Fruit fly (Drosophila melanogaster) whole organism, adult: ENCODE measurements around the gene CG14395.
A peak's percentile ranks its signal among the peaks of the same experiment; 100 is the strongest.

Experiments used
- CG11617 ChIP-seq: fragments of 200-800 bp; sonication (Bioruptor generic); optimal IDR thresholded peaks from 2 replicates; lab custom pipeline; 2017; ENCODE audit warnings: mild to moderate bottlenecking, missing biosample characterization, missing genetic modification reagents, missing genetic modification characterization
- CG12768 ChIP-seq: fragments of 200-800 bp; sonication (Bioruptor generic); optimal IDR thresholded peaks from 2 replicates; lab custom pipeline; 2017; ENCODE audit warnings: missing biosample characterization, missing genetic modification characterization, mild to moderate bottlenecking, moderate library complexity, missing genetic modification reagents
- CG14711 ChIP-seq: fragments of 200-800 bp; sonication (Bioruptor generic); optimal IDR thresholded peaks from 2 replicates; lab custom pipeline; 2018; ENCODE audit warnings: missing biosample characterization, mild to moderate bottlenecking, missing genetic modification characterization, moderate library complexity
- CG1620 ChIP-seq: fragments of 200-800 bp; sonication (Bioruptor generic); optimal IDR thresholded peaks from 2 replicates; lab custom pipeline; 2016; ENCODE audit warnings: missing biosample characterization, missing genetic modification characterization
- CG33017 ChIP-seq: fragments of 200-800 bp; sonication (Bioruptor generic); optimal IDR thresholded peaks from 2 replicates; lab custom pipeline; 2018; ENCODE audit warnings: missing biosample characterization, mild to moderate bottlenecking, missing genetic modification characterization, moderate library complexity
- CG5204 ChIP-seq: fragments of 200-800 bp; sonication (Bioruptor generic); optimal IDR thresholded peaks from 2 replicates; lab custom pipeline; 2016; ENCODE audit warnings: missing biosample characterization, missing genetic modification characterization
- CG7045 ChIP-seq: fragments of 200-800 bp; sonication (Bioruptor generic); optimal IDR thresholded peaks from 2 replicates; lab custom pipeline; 2017; ENCODE audit warnings: missing biosample characterization, mild to moderate bottlenecking, missing genetic modification characterization
- CG7101 ChIP-seq: fragments of 200-800 bp; sonication (Bioruptor generic); optimal IDR thresholded peaks from 2 replicates; lab custom pipeline; 2018; ENCODE audit warnings: missing biosample characterization, mild to moderate bottlenecking, missing genetic modification characterization, moderate library complexity
- Clk ChIP-seq: fragments of 200-800 bp; sonication (Bioruptor generic); optimal IDR thresholded peaks from 2 replicates; lab custom pipeline; 2017; ENCODE audit warnings: missing biosample characterization, missing genetic modification characterization
- Crg-1 ChIP-seq: fragments of 200-800 bp; sonication (Bioruptor generic); optimal IDR thresholded peaks from 2 replicates; lab custom pipeline; 2016; ENCODE audit warnings: missing biosample characterization, missing genetic modification characterization
- Hr96 ChIP-seq: fragments of 200-800 bp; sonication (Bioruptor generic); optimal IDR thresholded peaks from 2 replicates; lab custom pipeline; 2016; ENCODE audit warnings: missing biosample characterization, missing genetic modification characterization
- Mnt ChIP-seq: fragments of 200-800 bp; sonication (Bioruptor generic); optimal IDR thresholded peaks from 2 replicates; lab custom pipeline; 2016; ENCODE audit warnings: missing biosample characterization, mild to moderate bottlenecking, missing genetic modification characterization
- bab1 ChIP-seq: fragments of 200-800 bp; sonication (Bioruptor generic); optimal IDR thresholded peaks from 3 replicates; lab custom pipeline; 2019; ENCODE audit warnings: missing biosample characterization, mild to moderate bottlenecking, missing genetic modification characterization, moderate library complexity
- cic ChIP-seq: fragments of 200-800 bp; sonication (Bioruptor generic); optimal IDR thresholded peaks from 2 replicates; lab custom pipeline; 2017; ENCODE audit warnings: missing biosample characterization, mild to moderate bottlenecking, missing genetic modification characterization, moderate library complexity
- cnc ChIP-seq, 2 experiments: fragments of >200 bp; optimal IDR thresholded peaks; 2 replicates each; lab custom pipeline; 2017
- kay ChIP-seq: fragments of 200-800 bp; sonication (Bioruptor generic); peaks from one replicate; lab custom pipeline; 2016; ENCODE audit warnings: missing biosample characterization, missing genetic modification characterization, borderline replicate concordance
- ovo ChIP-seq: fragments of 200-800 bp; sonication (Bioruptor generic); optimal IDR thresholded peaks from 2 replicates; lab custom pipeline; 2016; ENCODE audit warnings: missing biosample characterization, missing genetic modification characterization
- pad ChIP-seq: fragments of 200-800 bp; sonication (Bioruptor generic); optimal IDR thresholded peaks from 3 replicates; lab custom pipeline; 2017; ENCODE audit warnings: missing biosample characterization, missing genetic modification characterization, mild to moderate bottlenecking, moderate library complexity, missing genetic modification reagents
- tj ChIP-seq: fragments of 200-800 bp; sonication (Bioruptor generic); optimal IDR thresholded peaks from 3 replicates; lab custom pipeline; 2017; ENCODE audit warnings: missing biosample characterization, mild to moderate bottlenecking, missing genetic modification characterization, moderate library complexity
- toe ChIP-seq: fragments of 200-800 bp; sonication (Bioruptor generic); optimal IDR thresholded peaks from 2 replicates; lab custom pipeline; 2016; ENCODE audit warnings: missing biosample characterization, missing genetic modification characterization

Gene CG14395

dm6 chr3R:12718536-12719033, 56.0 kb downstream of the CG14395 start:
- TF ChIP-seq Crg-1 (GFP tag; lab: Kevin White, UChicago) (no peak), ovo (no peak), kay (GFP tag; lab: Kevin White, UChicago) (no peak), CG11617 (GFP tag; lab: Kevin White, UChicago) (no peak), toe (GFP tag; lab: Kevin White, UChicago) (no peak), tj (GFP tag; lab: Kevin White, UChicago) (no peak)

dm6 chr3R:12719627-12720343, 57.2 kb downstream of the CG14395 start:
- TF ChIP-seq CG7101, result peak; percentile 53
- peak; percentile 65 for TF ChIP-seq Crg-1 (GFP tag; lab: Kevin White, UChicago)
- peak; percentile 71 for TF ChIP-seq CG33017 (tag; lab: Kevin White, UChicago)
- TF ChIP-seq CG11617 (GFP tag; lab: Kevin White, UChicago), result no peak
- TF ChIP-seq cic (GFP tag; lab: Kevin White, UChicago), result peak; percentile 86
- TF ChIP-seq CG14711 (tag; lab: Kevin White, UChicago), result peak; percentile 48
- peak; percentile 4 for TF ChIP-seq CG7045 (GFP tag; lab: Kevin White, UChicago)
- peak; percentile 29 for TF ChIP-seq Hr96 (GFP tag; lab: Kevin White, UChicago)
- peak; percentile 11 for TF ChIP-seq CG1620 (GFP tag; lab: Kevin White, UChicago)
- no peak for TF ChIP-seq Clk (GFP tag; lab: Kevin White, UChicago)
- peak; percentile 92 for TF ChIP-seq kay (GFP tag; lab: Kevin White, UChicago)
- TF ChIP-seq CG12768 (GFP tag; lab: Kevin White, UChicago), result peak; percentile 63
- peak; percentile 57 for TF ChIP-seq Mnt (GFP tag; lab: Kevin White, UChicago)
- TF ChIP-seq pad (GFP tag; lab: Kevin White, UChicago), result peak; percentile 5
- no peak for TF ChIP-seq cnc (optimal IDR thresholded peaks at IDR 0.05; lab: Kevin White, UChicago)
- TF ChIP-seq tj (GFP tag; lab: Kevin White, UChicago), result peak; percentile 54
- TF ChIP-seq bab1, result peak; percentile 48
- TF ChIP-seq CG5204 (GFP tag; lab: Kevin White, UChicago), result no peak
- peak; percentile 43 for TF ChIP-seq ovo
- TF ChIP-seq toe (GFP tag; lab: Kevin White, UChicago), result peak; percentile 21

- TF ChIP-seq toe (GFP tag; lab: Kevin White, UChicago) (no peak), cic (GFP tag; lab: Kevin White, UChicago) (peak; percentile 70), CG5204 (GFP tag; lab: Kevin White, UChicago) (peak; percentile 23), Hr96 (GFP tag; lab: Kevin White, UChicago) (peak; percentile 14), ovo (no peak), Mnt (GFP tag; lab: Kevin White, UChicago) (peak; percentile 26), kay (GFP tag; lab: Kevin White, UChicago) (peak; percentile 94)
Measured at dm6 chr3R:12720344-12721200, 57.9 kb downstream of the CG14395 start.

dm6 chr3R:12722392-12722914, 59.8 kb downstream of the CG14395 start, which contains the start of gene Men:
Gene Men (minus strand): TSS chr3R:12722442.
- TF ChIP-seq ovo (no peak), cic (GFP tag; lab: Kevin White, UChicago) (no peak), Mnt (GFP tag; lab: Kevin White, UChicago) (no peak), tj (GFP tag; lab: Kevin White, UChicago) (peak; percentile 31), kay (GFP tag; lab: Kevin White, UChicago) (no peak), bab1 (peak; percentile 45), toe (GFP tag; lab: Kevin White, UChicago) (no peak), CG12768 (GFP tag; lab: Kevin White, UChicago) (no peak), Hr96 (GFP tag; lab: Kevin White, UChicago) (no peak), Clk (GFP tag; lab: Kevin White, UChicago) (no peak), CG7045 (GFP tag; lab: Kevin White, UChicago) (peak; percentile 31), CG1620 (GFP tag; lab: Kevin White, UChicago) (no peak), CG14711 (tag; lab: Kevin White, UChicago) (peak; percentile 19), Crg-1 (GFP tag; lab: Kevin White, UChicago) (no peak), CG11617 (GFP tag; lab: Kevin White, UChicago) (no peak), CG5204 (GFP tag; lab: Kevin White, UChicago) (peak; percentile 22), cnc (optimal IDR thresholded peaks at IDR 0.05; lab: Kevin White, UChicago) (no peak), CG33017 (tag; lab: Kevin White, UChicago) (no peak), CG7101 (peak; percentile 59), pad (GFP tag; lab: Kevin White, UChicago) (no peak)
